Worm (Caenorhabditis elegans) whole organism, early embryonic: ENCODE results near the gene C42D8.9.

Experiments used
- B0310.2 ChIP-seq: sonication (generic microtip); optimal IDR thresholded peaks from 2 replicates; lab custom pipeline; 2016; ENCODE audit warnings: mild to moderate bottlenecking, missing genetic modification characterization, missing compliant biosample characterization
- ama-1 ChIP-seq: fragments of 150-350 bp; optimal IDR thresholded peaks from 2 replicates; lab custom pipeline; 2014
- ceh-13 ChIP-seq: fragments of 200-800 bp; sonication (Bioruptor generic); optimal IDR thresholded peaks from 2 replicates; lab custom pipeline; 2018; ENCODE audit warnings: mild to moderate bottlenecking, missing genetic modification characterization, missing compliant biosample characterization
- ceh-36 ChIP-seq: sonication (generic microtip); optimal IDR thresholded peaks from 2 replicates; lab custom pipeline; 2016; ENCODE audit warnings: missing genetic modification characterization, inconsistent platforms, missing compliant biosample characterization
- hmg-4 ChIP-seq: fragments of 200-800 bp; sonication (Bioruptor generic); optimal IDR thresholded peaks from 2 replicates; lab custom pipeline; 2018; ENCODE audit warnings: mild to moderate bottlenecking, missing genetic modification characterization, missing compliant biosample characterization
- pes-1 ChIP-seq: fragments of 200-800 bp; sonication (Bioruptor generic); IDR thresholded peaks from 2 replicates; pipeline ENCODE4 v1.3.6; 2022; ENCODE audit warnings: missing genetic modification reagents, missing genetic modification characterization, missing compliant biosample characterization
- tbx-11 ChIP-seq: fragments of 200-800 bp; sonication (Bioruptor generic); IDR thresholded peaks from 2 replicates; pipeline ENCODE4 v1.3.6; 2022; ENCODE audit warnings: missing genetic modification characterization, missing compliant biosample characterization
- tra-4 ChIP-seq: sonication (generic microtip); optimal IDR thresholded peaks from 2 replicates; lab custom pipeline; 2017; ENCODE audit warnings: missing genetic modification characterization, missing compliant biosample characterization

- TF ChIP-seq ama-1 (lab: Kevin White, UChicago) (no peak), ceh-13 (GFP tag; lab: Kevin White, UChicago) (no peak), pes-1 (GFP tag; lab: Robert Waterston, UW) (no peak), hmg-4 (no peak), tra-4 (tag; lab: Kevin White, UChicago) (no peak), B0310.2 (tag; lab: Kevin White, UChicago) (no peak), tbx-11 (GFP tag; lab: Robert Waterston, UW) (no peak), ceh-36 (no peak)
These were observed 45.0 kb upstream of the C42D8.9 start for ce11 chrX:5151866-5152265.
